Worm (Caenorhabditis elegans) whole organism, L4 larva: Measurements from ENCODE around the gene ostb-1.

Source experiments
- F10B5.3 ChIP-seq: sonication (generic microtip); optimal IDR thresholded peaks from 2 replicates; lab custom pipeline; 2016; ENCODE audit warnings: mild to moderate bottlenecking, missing genetic modification characterization, missing compliant biosample characterization
- F37D6.2 ChIP-seq: sonication (generic microtip); optimal IDR thresholded peaks from 2 replicates; lab custom pipeline; 2016; ENCODE audit warnings: mild to moderate bottlenecking, missing genetic modification characterization, missing compliant biosample characterization
- F44E2.7 ChIP-seq: fragments of 200-800 bp; sonication (Bioruptor generic); IDR thresholded peaks from 2 replicates; pipeline ENCODE4 v2.1.2; 2022; ENCODE audit warnings: missing genetic modification characterization, missing compliant biosample characterization
- F49E8.2 ChIP-seq: sonication (generic microtip); optimal IDR thresholded peaks from 2 replicates; lab custom pipeline; 2016; ENCODE audit warnings: missing compliant biosample characterization, mild to moderate bottlenecking, missing genetic modification characterization, borderline replicate concordance
- R02D3.7 ChIP-seq: fragments of 150-350 bp; sonication (generic microtip); optimal IDR thresholded peaks from 3 replicates; lab custom pipeline; 2014; ENCODE audit warnings: missing biosample characterization, missing genetic modification characterization
- T20F7.1 ChIP-seq: fragments of 200-800 bp; sonication (Bioruptor generic); optimal IDR thresholded peaks from 2 replicates; lab custom pipeline; 2018; ENCODE audit warnings: mild to moderate bottlenecking, missing genetic modification characterization, missing compliant biosample characterization
- Y48G9A.11 ChIP-seq: fragments of 200-800 bp; sonication (Bioruptor generic); IDR thresholded peaks from 2 replicates; pipeline ENCODE4 v1.3.6; 2022; ENCODE audit warnings: missing genetic modification reagents, missing genetic modification characterization, missing compliant biosample characterization
- ZK546.5 ChIP-seq, 2 experiments: sonication (generic microtip); optimal IDR thresholded peaks; 2 replicates each; lab custom pipeline; 2017; ENCODE audit warnings: missing biosample characterization in 2 of 2, missing genetic modification characterization in 2 of 2
- aha-1 ChIP-seq: fragments of 150-350 bp; peaks from one replicate; lab custom pipeline; 2014; ENCODE audit warnings: missing biosample characterization, missing genetic modification characterization
- arid-1 ChIP-seq: fragments of 200-800 bp; sonication (Bioruptor generic); conservative IDR thresholded peaks from 2 replicates; pipeline ENCODE4 v1.3.6; 2022; ENCODE audit warnings: missing genetic modification reagents, missing genetic modification characterization, missing compliant biosample characterization
- attf-4 ChIP-seq: sonication (generic microtip); optimal IDR thresholded peaks from 3 replicates; lab custom pipeline; 2017; ENCODE audit warnings: missing biosample characterization, missing genetic modification characterization
- ceh-20 ChIP-seq: fragments of 200-800 bp; sonication (Bioruptor generic); IDR thresholded peaks from 2 replicates; pipeline ENCODE4 v1.3.6; 2022; ENCODE audit warnings: missing genetic modification reagents, missing genetic modification characterization, missing compliant biosample characterization
- cey-2 ChIP-seq: sonication (generic microtip); optimal IDR thresholded peaks from 3 replicates; lab custom pipeline; 2017; ENCODE audit warnings: missing genetic modification characterization, mild to moderate bottlenecking, missing compliant biosample characterization, antibody characterized with exemption, borderline replicate concordance; ENCODE audit not compliant: insufficient read depth
- dmd-6 ChIP-seq: fragments of 200-800 bp; sonication (Bioruptor generic); IDR thresholded peaks from 2 replicates; pipeline ENCODE4 v1.3.6; 2022; ENCODE audit warnings: missing genetic modification reagents, missing genetic modification characterization, missing compliant biosample characterization
- fkh-10 ChIP-seq: fragments of 150-350 bp; optimal IDR thresholded peaks from 2 replicates; lab custom pipeline; 2014; ENCODE audit warnings: missing biosample characterization, missing genetic modification reagents, missing genetic modification characterization
- fos-1 ChIP-seq: fragments of 150-350 bp; optimal IDR thresholded peaks from 2 replicates; lab custom pipeline; 2014; ENCODE audit warnings: missing biosample characterization, missing genetic modification characterization
- hlh-11 ChIP-seq: fragments of 200-800 bp; sonication (Bioruptor generic); optimal IDR thresholded peaks from 2 replicates; lab custom pipeline; 2018; ENCODE audit warnings: mild to moderate bottlenecking, missing genetic modification characterization, missing compliant biosample characterization
- hlh-30 ChIP-seq: sonication (generic microtip); optimal IDR thresholded peaks from 2 replicates; lab custom pipeline; 2017; ENCODE audit warnings: antibody characterized with exemption, mild to moderate bottlenecking, missing genetic modification characterization, missing compliant biosample characterization; ENCODE audit not compliant: insufficient read depth
- hmg-1.1 ChIP-seq: fragments of 200-800 bp; sonication (Bioruptor generic); IDR thresholded peaks from 2 replicates; pipeline ENCODE4 v1.3.6; 2022; ENCODE audit warnings: missing genetic modification reagents, missing genetic modification characterization, missing compliant biosample characterization
- lim-7 ChIP-seq: fragments of 200-800 bp; sonication (Bioruptor generic); IDR thresholded peaks from 2 replicates; pipeline ENCODE4 v1.3.6; 2022; ENCODE audit warnings: missing genetic modification characterization, missing compliant biosample characterization
- lsy-2 ChIP-seq, 2 experiments: fragments of 150-350 bp in 1 of 2; sonication (generic microtip) in 1 of 2; optimal IDR thresholded peaks; 2 replicates each; lab custom pipeline; 2014 to 2017; ENCODE audit warnings: missing biosample characterization in 2 of 2, missing genetic modification characterization in 2 of 2
- mdl-1 ChIP-seq, 2 experiments: fragments of 150-350 bp in 1 of 2; sonication (generic microtip) in 1 of 2; optimal IDR thresholded peaks; 2 replicates each; lab custom pipeline; 2014 to 2017; ENCODE audit warnings: missing biosample characterization in 2 of 2, missing genetic modification characterization in 2 of 2
- mdt-29 ChIP-seq: fragments of 200-800 bp; sonication (Bioruptor generic); IDR thresholded peaks from 2 replicates; pipeline ENCODE4 v1.3.6; 2022; ENCODE audit warnings: missing genetic modification reagents, missing genetic modification characterization, missing compliant biosample characterization
- mes-2 ChIP-seq: sonication (generic microtip); optimal IDR thresholded peaks from 2 replicates; lab custom pipeline; 2016; ENCODE audit warnings: missing genotype, mild to moderate bottlenecking, missing genetic modification characterization, missing compliant biosample characterization; ENCODE audit not compliant: poor library complexity, severe bottlenecking
- mxl-2 ChIP-seq: fragments of 200-800 bp; sonication (Bioruptor generic); conservative IDR thresholded peaks from 2 replicates; pipeline ENCODE4 v1.3.6; 2022; ENCODE audit warnings: missing genetic modification reagents, missing genetic modification characterization, missing compliant biosample characterization
- mxl-3 ChIP-seq: fragments of 200-800 bp; sonication (Bioruptor generic); optimal IDR thresholded peaks from 2 replicates; lab custom pipeline; 2018; ENCODE audit warnings: mild to moderate bottlenecking, missing genetic modification characterization, missing compliant biosample characterization
- nhr-111 ChIP-seq: fragments of 200-800 bp; sonication (Bioruptor generic); optimal IDR thresholded peaks from 2 replicates; lab custom pipeline; 2018; ENCODE audit warnings: mild to moderate bottlenecking, missing genetic modification characterization, missing compliant biosample characterization
- nhr-237 ChIP-seq: sonication (generic microtip); optimal IDR thresholded peaks from 2 replicates; lab custom pipeline; 2017; ENCODE audit warnings: missing biosample characterization, missing genetic modification characterization
- nhr-41 ChIP-seq: fragments of 200-800 bp; sonication (Bioruptor generic); IDR thresholded peaks from 2 replicates; pipeline ENCODE4 v1.3.6; 2022; ENCODE audit warnings: missing genetic modification reagents, missing genetic modification characterization, missing compliant biosample characterization
- nhr-48 ChIP-seq: sonication (generic microtip); optimal IDR thresholded peaks from 2 replicates; lab custom pipeline; 2016; ENCODE audit warnings: mild to moderate bottlenecking, missing genetic modification characterization, missing compliant biosample characterization
- nhr-77 ChIP-seq: fragments of 150-350 bp; optimal IDR thresholded peaks from 2 replicates; lab custom pipeline; 2014; ENCODE audit warnings: missing biosample characterization, missing genetic modification characterization
- php-3 ChIP-seq: fragments of 200-800 bp; sonication (Bioruptor generic); IDR thresholded peaks from 2 replicates; pipeline ENCODE4 v1.3.6; 2022; ENCODE audit warnings: missing genetic modification reagents, missing genetic modification characterization, missing compliant biosample characterization
- saeg-2 ChIP-seq: fragments of 200-800 bp; sonication (Bioruptor generic); IDR thresholded peaks from 2 replicates; pipeline ENCODE4 v1.3.6; 2022; ENCODE audit warnings: missing genetic modification reagents, missing genetic modification characterization, missing compliant biosample characterization
- skn-1 ChIP-seq: fragments of 150-350 bp; optimal IDR thresholded peaks from 2 replicates; lab custom pipeline; 2014; ENCODE audit warnings: missing biosample characterization, missing genetic modification characterization
- snpc-4 ChIP-seq: fragments of 150-350 bp; optimal IDR thresholded peaks from 2 replicates; lab custom pipeline; 2014; ENCODE audit warnings: missing biosample characterization, missing genetic modification characterization
- spr-1 ChIP-seq: sonication (generic microtip); optimal IDR thresholded peaks from 2 replicates; lab custom pipeline; 2016; ENCODE audit warnings: mild to moderate bottlenecking, missing genetic modification characterization, missing compliant biosample characterization
- spr-3 ChIP-seq: fragments of 200-800 bp; sonication (Bioruptor generic); optimal IDR thresholded peaks from 2 replicates; lab custom pipeline; 2018; ENCODE audit warnings: mild to moderate bottlenecking, missing genetic modification characterization, missing compliant biosample characterization
- tag-97 ChIP-seq: fragments of 200-800 bp; sonication (Bioruptor generic); IDR thresholded peaks from 2 replicates; pipeline ENCODE4 v1.3.6; 2022; ENCODE audit warnings: missing genetic modification characterization, missing compliant biosample characterization
- unc-130 ChIP-seq: sonication (generic microtip); optimal IDR thresholded peaks from 2 replicates; lab custom pipeline; 2016; ENCODE audit warnings: missing genetic modification reagents, missing genetic modification characterization, missing compliant biosample characterization
- unc-39 ChIP-seq: sonication (generic microtip); optimal IDR thresholded peaks from 2 replicates; lab custom pipeline; 2017; ENCODE audit warnings: missing biosample characterization, missing genetic modification characterization
- unc-62 ChIP-seq, 3 experiments: fragments of 150-350 bp in 1 of 3; sonication (generic microtip); optimal IDR thresholded peaks in 2 of 3; peaks in 1 of 3; 1 replicate in 1 of 3; 2 replicates in 2 of 3; lab custom pipeline; 2014 to 2017; ENCODE audit warnings: missing biosample characterization in 3 of 3, missing genetic modification characterization in 3 of 3, missing genetic modification reagents in 3 of 3, missing genotype in 1 of 3
- vab-7 ChIP-seq: fragments of 200-800 bp; sonication (Bioruptor generic); IDR thresholded peaks from 2 replicates; pipeline ENCODE4 v1.3.6; 2022; ENCODE audit warnings: missing genetic modification reagents, missing genetic modification characterization, missing compliant biosample characterization
- zfp-2 ChIP-seq: sonication (generic microtip); optimal IDR thresholded peaks from 2 replicates; lab custom pipeline; 2016; ENCODE audit warnings: mild to moderate bottlenecking, missing genetic modification characterization, missing compliant biosample characterization
- zfp-3 ChIP-seq: fragments of 200-800 bp; sonication (Bioruptor generic); conservative IDR thresholded peaks from 2 replicates; pipeline ENCODE4 v1.3.6; 2022; ENCODE audit warnings: missing genetic modification reagents, missing genetic modification characterization, missing compliant biosample characterization
- ztf-11 ChIP-seq: fragments of 150-350 bp; optimal IDR thresholded peaks from 2 replicates; lab custom pipeline; 2014; ENCODE audit warnings: missing biosample characterization, missing genetic modification characterization
- ztf-7 ChIP-seq: fragments of 150-350 bp; optimal IDR thresholded peaks from 2 replicates; lab custom pipeline; 2014; ENCODE audit warnings: missing biosample characterization, missing genetic modification characterization

The ostb-1 gene

DNA sequence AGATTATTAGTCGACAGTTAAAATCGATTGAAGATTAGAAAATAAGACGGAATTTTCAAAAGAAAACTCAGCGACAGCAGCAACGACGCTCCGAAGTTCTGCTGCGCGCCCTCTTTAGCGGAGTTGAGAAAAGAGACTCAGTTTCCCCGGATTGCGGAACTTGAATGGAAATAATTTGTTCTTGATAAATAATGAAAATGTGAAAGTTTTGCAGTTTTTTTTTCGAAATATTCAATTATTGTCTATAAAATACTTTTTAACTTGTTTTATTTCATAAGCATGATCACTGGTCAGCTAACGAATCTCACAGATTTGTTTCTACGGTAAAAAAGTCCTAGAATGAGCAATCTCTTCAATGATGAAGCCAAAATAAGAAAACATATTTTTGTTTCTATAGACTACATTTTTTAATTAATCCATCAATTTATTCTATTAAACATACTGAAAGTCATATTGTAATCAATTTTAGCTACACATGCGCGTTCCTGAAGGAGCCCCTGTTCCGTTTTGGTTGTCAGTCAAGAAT is 6.8 kb upstream of the ostb-1 start, which contains the start of the genes cec-3 and T09A5.15 (continued):
- no peak for TF ChIP-seq nhr-111 (GFP tag; lab: Kevin White, UChicago)
- no peak for TF ChIP-seq ceh-20
- no peak for TF ChIP-seq mdt-29 (GFP tag; lab: Robert Waterston, UW)
- TF ChIP-seq zfp-2 (tag; lab: Kevin White, UChicago), result no peak
- no peak for TF ChIP-seq snpc-4
- no peak for TF ChIP-seq attf-4 (tag; lab: Kevin White, UChicago)
- no peak for TF ChIP-seq saeg-2
- no peak for TF ChIP-seq dmd-6 (GFP tag; lab: Robert Waterston, UW)
- TF ChIP-seq mdl-1 (tag; optimal IDR thresholded peaks at IDR 0.05; lab: Kevin White, UChicago), result no peak
- TF ChIP-seq php-3 (GFP tag; lab: Robert Waterston, UW), result no peak
- no peak for TF ChIP-seq F44E2.7
- TF ChIP-seq lsy-2 (tag; optimal IDR thresholded peaks at IDR 0.05; lab: Kevin White, UChicago), result peak in 1 of 2 experiments; percentile 66
- TF ChIP-seq fkh-10 (GFP tag; lab: Kevin White, UChicago), result no peak
- no peak for TF ChIP-seq lim-7 (GFP tag; lab: Robert Waterston, UW)
- no peak for TF ChIP-seq unc-62 (GFP tag; optimal IDR thresholded peaks at IDR 0.05 in 1 of 2; lab: Kevin White, UChicago)
- TF ChIP-seq unc-62 (tag; optimal IDR thresholded peaks at IDR 0.05; lab: Kevin White, UChicago), result no peak
- TF ChIP-seq zfp-3 (GFP tag; lab: Robert Waterston, UW), result no peak
- TF ChIP-seq nhr-77 (tag; lab: Kevin White, UChicago), result no peak
- no peak for TF ChIP-seq mxl-3 (GFP tag; lab: Kevin White, UChicago)
- TF ChIP-seq hlh-30 (tag; lab: Kevin White, UChicago), result peak; percentile 4
- no peak for TF ChIP-seq nhr-237 (tag; lab: Kevin White, UChicago)
- TF ChIP-seq nhr-48 (tag; lab: Kevin White, UChicago), result no peak
- TF ChIP-seq cey-2, result no peak
- TF ChIP-seq R02D3.7 (tag; lab: Kevin White, UChicago), result no peak

- TF ChIP-seq spr-3 (GFP tag; lab: Kevin White, UChicago) (no peak), aha-1 (tag; lab: Kevin White, UChicago) (peak; percentile 13)
Measured at ce11 chrII:7858101-7858500, 6.2 kb upstream of the ostb-1 start, which contains the start of gene sds-22. TSS of gene sds-22 (plus strand) at chrII:7858401.

DNA sequence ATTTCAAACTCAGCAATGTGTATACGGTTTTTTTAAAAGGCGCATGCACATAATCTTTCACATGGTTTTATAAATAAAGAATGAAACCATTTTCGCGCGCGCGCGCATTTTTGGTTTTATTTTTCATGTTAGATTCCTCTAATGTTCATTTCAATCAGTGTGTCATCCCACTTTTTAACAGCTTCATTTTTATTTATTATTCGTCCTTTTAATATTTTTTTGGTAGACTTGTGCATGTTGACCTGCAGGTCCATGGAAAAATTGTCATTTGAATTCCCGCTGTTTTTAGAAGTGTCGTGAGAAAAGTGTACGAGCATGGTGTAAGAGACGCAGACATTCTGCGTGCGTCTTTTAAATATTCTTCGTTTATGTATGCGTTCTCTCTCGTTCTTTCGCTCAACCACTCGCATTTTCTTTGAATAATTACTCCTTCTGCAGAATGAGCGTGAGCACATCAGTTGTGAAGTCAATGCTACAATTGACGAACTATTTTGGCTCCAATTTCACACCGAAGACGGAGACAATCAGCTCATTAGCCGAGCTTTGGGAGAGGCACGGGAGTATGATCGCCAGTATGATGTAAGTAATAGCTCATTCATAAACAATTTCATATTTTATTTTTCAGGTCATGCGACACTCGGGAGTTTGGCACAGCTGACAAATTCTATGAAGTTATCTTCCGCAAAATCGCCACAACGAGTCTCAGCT is 3.9 kb upstream of the ostb-1 start, which contains the start of gene lin-5:
TSS of gene lin-5 (plus strand) at position 354 of the 708 bp plus-strand sequence.
- TF ChIP-seq nhr-41 (GFP tag; lab: Robert Waterston, UW) (no peak), F49E8.2 (tag; lab: Kevin White, UChicago) (peak; percentile 40), fos-1 (no peak), hlh-30 (tag; lab: Kevin White, UChicago) (peak; percentile 53), mxl-2 (GFP tag; lab: Robert Waterston, UW) (no peak), spr-1 (no peak), ztf-7 (tag; lab: Kevin White, UChicago) (no peak), mdl-1 (tag; optimal IDR thresholded peaks at IDR 0.05; lab: Kevin White, UChicago) (peak in 1 of 2 experiments; percentile 23), skn-1 (tag; lab: Kevin White, UChicago) (no peak), ztf-11 (no peak), tag-97 (GFP tag; lab: Robert Waterston, UW) (no peak), ZK546.5 (tag; optimal IDR thresholded peaks at IDR 0.05; lab: Kevin White, UChicago) (no peak), T20F7.1 (peak; percentile 58), unc-62 (GFP tag; optimal IDR thresholded peaks at IDR 0.05 in 1 of 2; lab: Kevin White, UChicago) (peak in 1 of 2 experiments; percentile 91), unc-62 (tag; optimal IDR thresholded peaks at IDR 0.05; lab: Kevin White, UChicago) (no peak), F37D6.2 (tag; lab: Kevin White, UChicago) (peak; percentile 16), F10B5.3 (tag; lab: Kevin White, UChicago) (no peak), unc-39 (tag; lab: Kevin White, UChicago) (no peak), Y48G9A.11 (GFP tag; lab: Robert Waterston, UW) (peak; percentile 38; the same call in 1 of the 2 replicates), unc-130 (GFP tag; lab: Kevin White, UChicago) (peak; percentile 74), mes-2 (peak; percentile 70), hlh-11 (tag; lab: Kevin White, UChicago) (no peak), aha-1 (tag; lab: Kevin White, UChicago) (peak; percentile 94), arid-1 (GFP tag; lab: Robert Waterston, UW) (no peak; the same call in 1 of the 2 replicates), vab-7 (no peak), hmg-1.1 (GFP tag; lab: Robert Waterston, UW) (peak; percentile 30; the same call in 1 of the 2 replicates)
